Fruit fly (Drosophila melanogaster) whole organism, wandering third instar larva: Measurements from ENCODE around the gene CG8773.

Experiments used
- Abd-B ChIP-seq: fragments of >200 bp; optimal IDR thresholded peaks from 2 replicates; lab custom pipeline; 2017; ENCODE audit warnings: missing biosample characterization, missing genetic modification characterization
- CG32264 ChIP-seq: fragments of 200-800 bp; sonication (Bioruptor generic); optimal IDR thresholded peaks from 2 replicates; lab custom pipeline; 2016; ENCODE audit warnings: missing biosample characterization, missing genetic modification characterization
- CG9705 ChIP-seq: fragments of 200-800 bp; sonication (Bioruptor generic); optimal IDR thresholded peaks from 2 replicates; lab custom pipeline; 2018; ENCODE audit warnings: missing biosample characterization, mild to moderate bottlenecking, missing genetic modification characterization
- CrebA ChIP-seq: fragments of 200-800 bp; sonication (Bioruptor generic); optimal IDR thresholded peaks from 2 replicates; lab custom pipeline; 2016; ENCODE audit warnings: missing biosample characterization, mild to moderate bottlenecking, missing genetic modification characterization, borderline replicate concordance
- Dfd ChIP-seq: fragments of >200 bp; optimal IDR thresholded peaks from 2 replicates; lab custom pipeline; 2017; ENCODE audit warnings: missing biosample characterization, missing genetic modification characterization
- Dif ChIP-seq: fragments of 200-275, 200-300 bp; sonication (Bioruptor generic); optimal IDR thresholded peaks from 2 replicates; lab custom pipeline; 2018; ENCODE audit warnings: missing biosample characterization, missing genetic modification characterization; ENCODE audit not compliant: partially characterized antibody
- GATAd ChIP-seq: sonication (Bioruptor generic); optimal IDR thresholded peaks from 2 replicates; lab custom pipeline; 2016; ENCODE audit warnings: missing biosample characterization, missing genetic modification characterization
- HLH106 ChIP-seq: fragments of 200-800 bp; optimal IDR thresholded peaks from 3 replicates; lab custom pipeline; 2019; ENCODE audit warnings: missing biosample characterization, mild to moderate bottlenecking, missing genetic modification characterization, moderate library complexity
- Hnf4 ChIP-seq: fragments of 200-800 bp; sonication (Bioruptor generic); optimal IDR thresholded peaks from 2 replicates; lab custom pipeline; 2016; ENCODE audit warnings: missing biosample characterization, mild to moderate bottlenecking, missing genetic modification characterization
- Hr78 ChIP-seq: fragments of >200 bp; optimal IDR thresholded peaks from 2 replicates; lab custom pipeline; 2017; ENCODE audit warnings: missing biosample characterization, missing genetic modification characterization
- Hr83 ChIP-seq: fragments of 200-300 bp; sonication (Bioruptor generic); optimal IDR thresholded peaks from 2 replicates; lab custom pipeline; 2016; ENCODE audit warnings: missing biosample characterization, mild to moderate bottlenecking, missing genetic modification characterization, moderate library complexity; ENCODE audit not compliant: poor library complexity, severe bottlenecking
- Jra ChIP-seq: sonication (Bioruptor generic); optimal IDR thresholded peaks from 2 replicates; lab custom pipeline; 2016; ENCODE audit warnings: missing biosample characterization, missing genetic modification characterization
- Mio ChIP-seq: sonication (Bioruptor generic); optimal IDR thresholded peaks from 2 replicates; lab custom pipeline; 2016; ENCODE audit warnings: missing biosample characterization, missing genetic modification characterization
- Myc ChIP-seq: fragments of >200 bp; optimal IDR thresholded peaks from 2 replicates; lab custom pipeline; 2017
- N ChIP-seq: fragments of >200 bp; optimal IDR thresholded peaks from 2 replicates; lab custom pipeline; 2018; ENCODE audit warnings: missing biosample characterization, missing external identifiers, missing genetic modification characterization
- OdsH ChIP-seq: fragments of 200-800 bp; sonication (Bioruptor generic); optimal IDR thresholded peaks from 2 replicates; lab custom pipeline; 2016; ENCODE audit warnings: missing biosample characterization, mild to moderate bottlenecking, missing genetic modification characterization
- Rel ChIP-seq, 2 experiments: fragments of 200-800 bp; sonication (Bioruptor generic) in 1 of 2; optimal IDR thresholded peaks; 2 replicates in 1 of 2; 3 replicates in 1 of 2; lab custom pipeline; 2016 to 2019; ENCODE audit warnings: mild to moderate bottlenecking in 2 of 2, missing biosample characterization in 2 of 2, missing genetic modification characterization in 2 of 2, moderate library complexity in 1 of 2
- Sp1 ChIP-seq: fragments of 200-800 bp; sonication (Bioruptor generic); optimal IDR thresholded peaks from 3 replicates; lab custom pipeline; 2019; ENCODE audit warnings: missing biosample characterization, mild to moderate bottlenecking, missing genetic modification characterization, moderate library complexity
- Vsx2 ChIP-seq: fragments of 200-300, 225-300 bp; sonication (Bioruptor generic); optimal IDR thresholded peaks from 2 replicates; lab custom pipeline; 2018; ENCODE audit warnings: missing biosample characterization, missing genetic modification characterization; ENCODE audit not compliant: partially characterized antibody
- br ChIP-seq: fragments of 200-800 bp; sonication (Bioruptor generic); optimal IDR thresholded peaks from 2 replicates; lab custom pipeline; 2016; ENCODE audit warnings: missing biosample characterization, missing genetic modification characterization
- brk ChIP-seq: fragments of 200-800 bp; sonication (Bioruptor generic); optimal IDR thresholded peaks from 2 replicates; lab custom pipeline; 2016; ENCODE audit warnings: missing biosample characterization, mild to moderate bottlenecking, missing genetic modification characterization
- dl ChIP-seq, 2 experiments: fragments of 175-275, 200-275 bp in 1 of 2; fragments of 200-275 bp in 1 of 2; sonication (Bioruptor generic); optimal IDR thresholded peaks; lab custom pipeline; 2018; ENCODE audit warnings: mild to moderate bottlenecking in 2 of 2, missing biosample characterization in 2 of 2, missing genetic modification characterization in 2 of 2, moderate library complexity in 2 of 2; ENCODE audit not compliant: partially characterized antibody in 2 of 2, insufficient read depth in 1 of 2
- dmrt93B ChIP-seq: fragments of 200-800 bp; sonication (Bioruptor generic); optimal IDR thresholded peaks from 2 replicates; lab custom pipeline; 2018; ENCODE audit warnings: missing biosample characterization, mild to moderate bottlenecking, missing genetic modification characterization
- dsf ChIP-seq: sonication (Bioruptor generic); optimal IDR thresholded peaks from 2 replicates; lab custom pipeline; 2016; ENCODE audit warnings: missing biosample characterization, missing genetic modification characterization, borderline replicate concordance
- ey ChIP-seq: fragments of 200-800 bp; sonication (Bioruptor generic); optimal IDR thresholded peaks from 2 replicates; lab custom pipeline; 2016; ENCODE audit warnings: missing biosample characterization, missing genetic modification characterization
- foxo ChIP-seq, 2 experiments: fragments of 200-800 bp; sonication (Bioruptor generic); optimal IDR thresholded peaks; 2 replicates in 1 of 2; 3 replicates in 1 of 2; lab custom pipeline; 2016 to 2017; ENCODE audit warnings: missing biosample characterization in 2 of 2, missing genetic modification characterization in 2 of 2
- fru ChIP-seq: fragments of 200-800 bp; sonication (Bioruptor generic); optimal IDR thresholded peaks from 3 replicates; lab custom pipeline; 2016; ENCODE audit warnings: missing biosample characterization, mild to moderate bottlenecking, missing genetic modification characterization
- h ChIP-seq: fragments of 200-800 bp; sonication (Bioruptor generic); optimal IDR thresholded peaks from 3 replicates; lab custom pipeline; 2016; ENCODE audit warnings: missing biosample characterization, mild to moderate bottlenecking, missing genetic modification characterization
- jim ChIP-seq: fragments of 175-275, 200-325 bp; sonication (Bioruptor generic); optimal IDR thresholded peaks from 2 replicates; lab custom pipeline; 2016; ENCODE audit warnings: missing biosample characterization, mild to moderate bottlenecking, missing genetic modification characterization
- lola ChIP-seq: fragments of >200 bp; optimal IDR thresholded peaks from 2 replicates; lab custom pipeline; 2017; ENCODE audit warnings: missing biosample characterization, missing genetic modification characterization
- pan ChIP-seq: fragments of >200 bp; optimal IDR thresholded peaks from 2 replicates; lab custom pipeline; 2017
- psq ChIP-seq: fragments of 200-800 bp; sonication (Bioruptor generic); optimal IDR thresholded peaks from 3 replicates; lab custom pipeline; 2017; ENCODE audit warnings: missing biosample characterization, mild to moderate bottlenecking, missing genetic modification characterization, moderate library complexity
- rgr ChIP-seq: fragments of 200-800 bp; sonication (Bioruptor generic); optimal IDR thresholded peaks from 3 replicates; lab custom pipeline; 2016; ENCODE audit warnings: missing biosample characterization, mild to moderate bottlenecking, missing genetic modification characterization
- sage ChIP-seq: fragments of 200-800 bp; sonication (Bioruptor generic); optimal IDR thresholded peaks from 2 replicates; lab custom pipeline; 2016; ENCODE audit warnings: missing biosample characterization, mild to moderate bottlenecking, missing genetic modification characterization
- sv ChIP-seq: fragments of 200-800 bp; sonication (Bioruptor generic); optimal IDR thresholded peaks from 3 replicates; lab custom pipeline; 2016; ENCODE audit warnings: missing biosample characterization, missing genetic modification characterization
- tai ChIP-seq: sonication (Bioruptor generic); optimal IDR thresholded peaks from 2 replicates; lab custom pipeline; 2016; ENCODE audit warnings: missing biosample characterization, missing genetic modification characterization
- usp ChIP-seq: fragments of >200 bp; optimal IDR thresholded peaks from 2 replicates; lab custom pipeline; 2017; ENCODE audit warnings: missing biosample characterization, missing genetic modification characterization
- woc ChIP-seq: sonication (Bioruptor generic); optimal IDR thresholded peaks from 2 replicates; lab custom pipeline; 2016; ENCODE audit warnings: missing biosample characterization, mild to moderate bottlenecking, missing genetic modification characterization

CG8773 gene

dm6 chr3R:13261706-13262105 lies 32.8 kb upstream of the CG8773 start:
- no peak for TF ChIP-seq br
- no peak for TF ChIP-seq OdsH (GFP tag; lab: Kevin White, UChicago)
- no peak for TF ChIP-seq ey (GFP tag; lab: Kevin White, UChicago)
- no peak for TF ChIP-seq fru (GFP tag; lab: Kevin White, UChicago)
- no peak for TF ChIP-seq CG9705 (GFP tag; lab: Kevin White, UChicago)
- TF ChIP-seq GATAd (GFP tag; lab: Kevin White, UChicago): no peak
- TF ChIP-seq CrebA: no peak

dm6 chr3R:13264061-13264661 lies 30.4 kb upstream of the CG8773 start, which contains the start of gene Ravus:
Gene Ravus (minus strand): TSS chr3R:13264061.
- TF ChIP-seq N (no peak), lola (GFP tag; lab: Kevin White, UChicago) (no peak), Dfd (no peak), dmrt93B (GFP tag; lab: Kevin White, UChicago) (no peak), Myc (lab: Kevin White, UChicago) (peak; percentile 42), Hr83 (GFP tag; lab: Kevin White, UChicago) (no peak), rgr (GFP tag; lab: Kevin White, UChicago) (peak; percentile 70), br (peak; percentile 41), tai (no peak), Rel (GFP tag; optimal IDR thresholded peaks at IDR 0.05; lab: Kevin White, UChicago) (no peak), Rel (tag; optimal IDR thresholded peaks at IDR 0.05; lab: Kevin White, UChicago) (peak; percentile 29), GATAd (GFP tag; lab: Kevin White, UChicago) (no peak), psq (peak; percentile 38), OdsH (GFP tag; lab: Kevin White, UChicago) (peak; percentile 50), pan (no peak), Mio (GFP tag; lab: Kevin White, UChicago) (no peak), foxo (GFP tag; optimal IDR thresholded peaks at IDR 0.05; lab: Kevin White, UChicago) (peak in 1 of 2 experiments; percentile 65), Hnf4 (GFP tag; lab: Kevin White, UChicago) (no peak), CG9705 (GFP tag; lab: Kevin White, UChicago) (peak; percentile 68), woc (GFP tag; lab: Kevin White, UChicago) (no peak), dsf (GFP tag; lab: Kevin White, UChicago) (no peak), CG32264 (GFP tag; lab: Kevin White, UChicago) (no peak), ey (GFP tag; lab: Kevin White, UChicago) (peak; percentile 59), Dif (GFP tag; lab: Kevin White, UChicago) (no peak), usp (GFP tag; lab: Kevin White, UChicago) (no peak), Jra (GFP tag; lab: Kevin White, UChicago) (no peak), Hr78 (GFP tag; lab: Kevin White, UChicago) (no peak), Abd-B (GFP tag; lab: Kevin White, UChicago) (no peak), sage (GFP tag; lab: Kevin White, UChicago) (no peak), Sp1 (GFP tag; lab: Kevin White, UChicago) (peak; percentile 66), jim (GFP tag; lab: Kevin White, UChicago) (no peak), CrebA (no peak), h (GFP tag; lab: Kevin White, UChicago) (no peak), Vsx2 (no peak), brk (no peak), dl (GFP tag; optimal IDR thresholded peaks at IDR 0.05; lab: Kevin White, UChicago; ENCODE audit: insufficient read depth in 1 of 2, partially characterized antibody in 2 of 2) (no peak), sv (GFP tag; lab: Kevin White, UChicago) (peak; percentile 46), HLH106 (peak; percentile 75), fru (GFP tag; lab: Kevin White, UChicago) (no peak)
